Fruit fly (Drosophila melanogaster) whole organism, adult: Measurements from ENCODE around the gene sac.

ENCODE experiments used
- CG11617 ChIP-seq: fragments of 200-800 bp; sonication (Bioruptor generic); optimal IDR thresholded peaks from 2 replicates; lab custom pipeline; 2017; ENCODE audit warnings: mild to moderate bottlenecking, missing biosample characterization, missing genetic modification reagents, missing genetic modification characterization
- CG14711 ChIP-seq: fragments of 200-800 bp; sonication (Bioruptor generic); optimal IDR thresholded peaks from 2 replicates; lab custom pipeline; 2018; ENCODE audit warnings: missing biosample characterization, mild to moderate bottlenecking, missing genetic modification characterization, moderate library complexity
- CG5204 ChIP-seq: fragments of 200-800 bp; sonication (Bioruptor generic); optimal IDR thresholded peaks from 2 replicates; lab custom pipeline; 2016; ENCODE audit warnings: missing biosample characterization, missing genetic modification characterization
- CG7101 ChIP-seq: fragments of 200-800 bp; sonication (Bioruptor generic); optimal IDR thresholded peaks from 2 replicates; lab custom pipeline; 2018; ENCODE audit warnings: missing biosample characterization, mild to moderate bottlenecking, missing genetic modification characterization, moderate library complexity
- Crg-1 ChIP-seq: fragments of 200-800 bp; sonication (Bioruptor generic); optimal IDR thresholded peaks from 2 replicates; lab custom pipeline; 2016; ENCODE audit warnings: missing biosample characterization, missing genetic modification characterization
- Hr96 ChIP-seq: fragments of 200-800 bp; sonication (Bioruptor generic); optimal IDR thresholded peaks from 2 replicates; lab custom pipeline; 2016; ENCODE audit warnings: missing biosample characterization, missing genetic modification characterization
- Mnt ChIP-seq: fragments of 200-800 bp; sonication (Bioruptor generic); optimal IDR thresholded peaks from 2 replicates; lab custom pipeline; 2016; ENCODE audit warnings: missing biosample characterization, mild to moderate bottlenecking, missing genetic modification characterization
- pad ChIP-seq: fragments of 200-800 bp; sonication (Bioruptor generic); optimal IDR thresholded peaks from 3 replicates; lab custom pipeline; 2017; ENCODE audit warnings: missing biosample characterization, missing genetic modification characterization, mild to moderate bottlenecking, moderate library complexity, missing genetic modification reagents

- TF ChIP-seq CG7101 (tag; lab: Kevin White, UChicago) (no peak), Crg-1 (GFP tag; lab: Kevin White, UChicago) (no peak), pad (GFP tag; lab: Kevin White, UChicago) (no peak), CG14711 (tag; lab: Kevin White, UChicago) (no peak), CG11617 (GFP tag; lab: Kevin White, UChicago) (no peak), CG5204 (GFP tag; lab: Kevin White, UChicago) (no peak), Mnt (no peak), Hr96 (GFP tag; lab: Kevin White, UChicago) (no peak)
Measured at dm6 chr3R:4446455-4447224, 34.0 kb upstream of the sac start.
